Fruit fly (Drosophila melanogaster): ENCODE results near the gene CG8209.

CG8209 gene

DNA sequence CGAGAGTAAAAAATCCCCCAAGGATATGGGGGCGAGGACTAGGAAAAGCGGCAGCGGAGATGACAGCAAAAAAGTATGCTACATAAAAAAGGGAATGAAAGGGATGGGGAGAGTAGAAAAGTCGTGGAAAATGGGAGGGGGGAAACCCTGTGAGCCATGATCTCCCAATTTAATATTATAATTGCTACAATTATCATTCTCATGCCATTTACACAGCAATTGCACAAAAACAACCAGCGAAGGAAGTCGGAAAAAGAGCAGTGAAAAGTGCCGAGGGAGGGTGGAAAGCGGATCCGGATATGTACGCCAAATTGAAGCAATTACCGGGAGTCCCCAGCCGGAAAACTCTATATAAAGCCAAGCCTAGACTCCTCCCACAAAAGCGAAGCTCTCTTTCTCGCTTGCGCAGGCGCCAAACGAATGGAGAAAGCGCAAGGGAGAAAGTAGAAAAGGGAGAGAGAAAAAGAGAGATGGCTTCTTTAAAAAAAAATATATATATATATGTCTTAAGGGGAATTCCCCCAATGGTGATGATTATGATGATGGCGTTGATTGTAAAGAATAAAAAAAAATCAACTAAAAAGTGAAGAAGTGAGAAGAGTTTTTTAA lies 7.7 kb upstream of the CG8209 start:
- TF ChIP-seq ci (GFP tag; IDR thresholded peaks at IDR 0.05) = 0 out of 3 replicates have a peak, but pooled peaks have one; percentile 24
- TF ChIP-seq org-1 (GFP tag; optimal IDR thresholded peaks at IDR 0.05) = no peak
- TF ChIP-seq CG6791 (GFP tag; IDR thresholded peaks at IDR 0.05; ENCODE audit: partially characterized antibody) = 0 out of 3 replicates have a peak, but pooled peaks have one; percentile 29
- TF ChIP-seq sqz (GFP tag; optimal IDR thresholded peaks at IDR 0.05) = peak; percentile 32
- TF ChIP-seq CG1832 (GFP tag; optimal IDR thresholded peaks at IDR 0.05) = peak; percentile 7
- 0 out of 2 replicates have a peak, but pooled peaks have one; percentile 13 for TF ChIP-seq seq (GFP tag; IDR thresholded peaks at IDR 0.05)
- TF ChIP-seq pfk (GFP tag; optimal IDR thresholded peaks at IDR 0.05) = no peak
- TF ChIP-seq exex (tag; optimal IDR thresholded peaks at IDR 0.05) = peak; percentile 72
- TF ChIP-seq NfI (GFP tag; optimal IDR thresholded peaks at IDR 0.05) = no peak
- no peak for TF ChIP-seq CG34376 (GFP tag; optimal IDR thresholded peaks at IDR 0.05)
- peak; percentile 80 for TF ChIP-seq ewg (GFP tag; optimal IDR thresholded peaks at IDR 0.05)
- TF ChIP-seq Nf-YC (tag; optimal IDR thresholded peaks at IDR 0.05) = peak; percentile 70
- no peak for TF ChIP-seq mirr (GFP tag; optimal IDR thresholded peaks at IDR 0.05)
- TF ChIP-seq Nf-YB (GFP tag; optimal IDR thresholded peaks at IDR 0.05) = peak; percentile 86
- peak; percentile 60 for TF ChIP-seq Med (GFP tag)
- no peak for TF ChIP-seq ttk (GFP tag; IDR thresholded peaks at IDR 0.05)

DNA sequence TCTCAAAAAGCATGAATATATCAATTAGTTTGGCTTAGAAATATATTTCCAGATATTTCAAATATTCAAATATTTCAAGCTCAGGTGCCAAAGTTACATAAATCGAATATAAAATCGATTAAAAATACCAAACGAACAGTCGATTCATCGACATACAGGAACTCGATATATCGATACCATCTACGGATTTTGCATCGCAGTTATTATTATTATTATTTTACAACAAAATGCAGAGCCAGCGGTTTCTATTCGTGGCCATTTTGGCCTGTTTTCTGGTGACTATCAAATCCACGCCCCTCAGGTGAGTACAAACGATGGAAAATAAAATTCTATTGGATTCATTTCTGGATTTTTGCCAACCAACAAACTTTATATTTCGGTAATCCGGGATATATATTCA lies 5.8 kb upstream of the CG8209 start, which contains the start of gene RNaseX25:
TSS of gene RNaseX25 (plus strand) at position 147 of the 400 bp plus-strand sequence.
- peak; percentile 98 for TF ChIP-seq zen2 (GFP tag; IDR thresholded peaks at IDR 0.05; ENCODE audit: partially characterized antibody)
- TF ChIP-seq btn (GFP tag; optimal IDR thresholded peaks at IDR 0.05) = no peak
- TF ChIP-seq CG18599 (GFP tag; optimal IDR thresholded peaks at IDR 0.05) = no peak
- TF ChIP-seq Usf (GFP tag; optimal IDR thresholded peaks at IDR 0.05) = no peak
- no peak for TF ChIP-seq jigr1 (GFP tag; IDR thresholded peaks at IDR 0.05)
- TF ChIP-seq Ada2b (GFP tag; IDR thresholded peaks at IDR 0.05) = no peak
- TF ChIP-seq twi (tag; optimal IDR thresholded peaks at IDR 0.05) = no peak
- TF ChIP-seq Jarid2 (GFP tag; optimal IDR thresholded peaks at IDR 0.05) = no peak
- no peak for TF ChIP-seq CG1024 (GFP tag; IDR thresholded peaks at IDR 0.05)
- no peak for TF ChIP-seq toy (GFP tag; IDR thresholded peaks at IDR 0.05)
- TF ChIP-seq Mrtf (GFP tag; IDR thresholded peaks at IDR 0.05) = no peak
- TF ChIP-seq Chrac-16 (GFP tag; optimal IDR thresholded peaks at IDR 0.05) = no peak
- no peak for TF ChIP-seq ssp (GFP tag; IDR thresholded peaks at IDR 0.05)
- peak; percentile 92 for TF ChIP-seq Dref (GFP tag; IDR thresholded peaks at IDR 0.05)
- no peak for TF ChIP-seq CG7271 (tag; optimal IDR thresholded peaks at IDR 0.05)
- no peak for TF ChIP-seq CkIIα-i1 (GFP tag; IDR thresholded peaks at IDR 0.05)
- no peak for TF ChIP-seq CG34376 (GFP tag; optimal IDR thresholded peaks at IDR 0.05)
- no peak for TF ChIP-seq dmrt99B (tag; optimal IDR thresholded peaks at IDR 0.05)
- TF ChIP-seq Oli (tag; optimal IDR thresholded peaks at IDR 0.05) = no peak
- no peak for TF ChIP-seq Lpt (GFP tag; optimal IDR thresholded peaks at IDR 0.05)
- TF ChIP-seq schlank (tag; optimal IDR thresholded peaks at IDR 0.05) = no peak
- peak; percentile 94 for TF ChIP-seq Bgb (GFP tag; IDR thresholded peaks at IDR 0.05; ENCODE audit: partially characterized antibody)
- no peak for TF ChIP-seq pros (GFP tag; optimal IDR thresholded peaks at IDR 0.05)
- no peak for TF ChIP-seq Hr3 (GFP tag; optimal IDR thresholded peaks at IDR 0.05)
- TF ChIP-seq Vsx1 (GFP tag; optimal IDR thresholded peaks at IDR 0.05) = no peak
- TF ChIP-seq CG9797 (GFP tag; optimal IDR thresholded peaks at IDR 0.05) = no peak
- no peak for TF ChIP-seq CG4424 (GFP tag; optimal IDR thresholded peaks at IDR 0.05)
- no peak for TF ChIP-seq CG8944 (GFP tag; optimal IDR thresholded peaks at IDR 0.05)
- TF ChIP-seq bbx (GFP tag; IDR thresholded peaks at IDR 0.05; ENCODE audit: partially characterized antibody) = peak; percentile 93
- TF ChIP-seq Dek (tag; optimal IDR thresholded peaks at IDR 0.05) = no peak
- TF ChIP-seq CG6854 (GFP tag; optimal IDR thresholded peaks at IDR 0.05) = no peak
- TF ChIP-seq mld (GFP tag; IDR thresholded peaks at IDR 0.05; ENCODE audit: partially characterized antibody) = peak; percentile 90
- no peak for TF ChIP-seq gt (GFP tag; IDR thresholded peaks at IDR 0.05)
- no peak for TF ChIP-seq CG15696 (tag; optimal IDR thresholded peaks at IDR 0.05)
- no peak for TF ChIP-seq CG1529 (GFP tag; optimal IDR thresholded peaks at IDR 0.05)
